Fruit fly (Drosophila melanogaster) whole organism, embryonic: ENCODE results near the gene Cat.

Experiments
- Aef1 ChIP-seq: fragments of 200-800 bp; sonication (Bioruptor generic); IDR thresholded peaks from 3 replicates; pipeline ENCODE4 v1.3.6; 2022; ENCODE audit warnings: missing biosample characterization, missing genetic modification characterization
- Atf-2 ChIP-seq: fragments of 200-800 bp; sonication (Bioruptor generic); optimal IDR thresholded peaks from 2 replicates; lab custom pipeline; 2016; ENCODE audit warnings: missing biosample characterization, missing genetic modification characterization
- Bgb ChIP-seq: fragments of 200-800 bp; sonication (Bioruptor generic); IDR thresholded peaks from 2 replicates; pipeline ENCODE4 v1.3.6; 2022; ENCODE audit warnings: missing biosample characterization, missing genetic modification characterization; ENCODE audit not compliant: partially characterized antibody
- CG10209 ChIP-seq: fragments of 200-800 bp; sonication (Bioruptor generic); optimal IDR thresholded peaks from 3 replicates; lab custom pipeline; 2017; ENCODE audit warnings: missing biosample characterization, mild to moderate bottlenecking, missing genetic modification characterization, missing genetic modification reagents
- CG10267 ChIP-seq: fragments of 200-800 bp; sonication (Bioruptor generic); optimal IDR thresholded peaks from 2 replicates; lab custom pipeline; 2018; ENCODE audit warnings: missing biosample characterization, mild to moderate bottlenecking, missing genetic modification characterization, moderate library complexity
- CG10321 ChIP-seq: fragments of 200-800 bp; sonication (Bioruptor generic); IDR thresholded peaks from 2 replicates; pipeline ENCODE4 v1.3.6; 2022; ENCODE audit warnings: missing biosample characterization, missing genetic modification characterization
- CG11723 ChIP-seq: fragments of 200-800 bp; sonication (Bioruptor generic); optimal IDR thresholded peaks from 2 replicates; lab custom pipeline; 2017; ENCODE audit warnings: missing biosample characterization, mild to moderate bottlenecking, missing genetic modification characterization
- CG12071 ChIP-seq: fragments of 200-800 bp; sonication (Bioruptor generic); optimal IDR thresholded peaks from 3 replicates; lab custom pipeline; 2018; ENCODE audit warnings: missing biosample characterization, mild to moderate bottlenecking, missing genetic modification characterization
- CG12659 ChIP-seq: fragments of 200-800 bp; sonication (Bioruptor generic); optimal IDR thresholded peaks from 3 replicates; lab custom pipeline; 2017; ENCODE audit warnings: mild to moderate bottlenecking, missing biosample characterization, missing genetic modification reagents, missing genetic modification characterization
- CG17612 ChIP-seq: fragments of 200-800 bp; sonication (Bioruptor generic); IDR thresholded peaks from 2 replicates; pipeline ENCODE4 v1.3.6; 2022; ENCODE audit warnings: missing biosample characterization, missing genetic modification characterization
- CG17912 ChIP-seq: fragments of 200-800 bp; sonication (Bioruptor generic); optimal IDR thresholded peaks from 2 replicates; lab custom pipeline; 2018; ENCODE audit warnings: missing biosample characterization, mild to moderate bottlenecking, missing genetic modification characterization
- CG2678 ChIP-seq: fragments of 200-800 bp; sonication (Bioruptor generic); optimal IDR thresholded peaks from 3 replicates; lab custom pipeline; 2019; ENCODE audit warnings: missing biosample characterization, mild to moderate bottlenecking, missing genetic modification characterization, moderate library complexity
- CG30403 ChIP-seq: fragments of 200-800 bp; sonication (Bioruptor generic); optimal IDR thresholded peaks from 3 replicates; lab custom pipeline; 2016; ENCODE audit warnings: missing biosample characterization, missing genetic modification characterization
- CG3065 ChIP-seq: fragments of 200-800 bp; sonication (Bioruptor generic); optimal IDR thresholded peaks from 2 replicates; lab custom pipeline; 2016; ENCODE audit warnings: missing biosample characterization, missing genetic modification characterization
- CG31441 ChIP-seq: fragments of 200-800 bp; sonication (Bioruptor generic); IDR thresholded peaks from 2 replicates; pipeline ENCODE4 v1.3.6; 2022; ENCODE audit warnings: missing biosample characterization, missing genetic modification characterization
- CG33213 ChIP-seq: fragments of 200-800 bp; sonication (Bioruptor generic); optimal IDR thresholded peaks from 3 replicates; lab custom pipeline; 2016; ENCODE audit warnings: missing biosample characterization, missing genetic modification characterization
- CG3995 ChIP-seq: fragments of 200-800 bp; sonication (Bioruptor generic); optimal IDR thresholded peaks from 3 replicates; lab custom pipeline; 2016; ENCODE audit warnings: missing biosample characterization, missing genetic modification characterization
- CG4282 ChIP-seq: fragments of 200-800 bp; sonication (Bioruptor generic); optimal IDR thresholded peaks from 2 replicates; lab custom pipeline; 2016; ENCODE audit warnings: missing biosample characterization, missing genetic modification characterization
- CG8478 ChIP-seq: fragments of >200 bp; optimal IDR thresholded peaks from 2 replicates; lab custom pipeline; 2018
- CG9876 ChIP-seq: fragments of 200-800 bp; sonication (Bioruptor generic); optimal IDR thresholded peaks from 2 replicates; lab custom pipeline; 2016; ENCODE audit warnings: missing biosample characterization, missing genetic modification characterization
- CoRest ChIP-seq: fragments of 200-800 bp; sonication (Bioruptor generic); optimal IDR thresholded peaks from 3 replicates; lab custom pipeline; 2018; ENCODE audit warnings: missing biosample characterization, mild to moderate bottlenecking, missing genetic modification characterization, moderate library complexity
- Deaf1 ChIP-seq: fragments of 200-800 bp; optimal IDR thresholded peaks from 3 replicates; lab custom pipeline; 2019; ENCODE audit warnings: missing biosample characterization, mild to moderate bottlenecking, missing genetic modification characterization, moderate library complexity
- Dip3 ChIP-seq: fragments of 200-800 bp; sonication (Bioruptor generic); optimal IDR thresholded peaks from 3 replicates; lab custom pipeline; 2016; ENCODE audit warnings: missing biosample characterization, missing genetic modification characterization
- Dp ChIP-seq: fragments of 200-800 bp; sonication (Bioruptor generic); optimal IDR thresholded peaks from 2 replicates; lab custom pipeline; 2018; ENCODE audit warnings: missing biosample characterization, mild to moderate bottlenecking, missing genetic modification characterization, moderate library complexity
- ERR ChIP-seq: fragments of 200-800 bp; sonication (Bioruptor generic); optimal IDR thresholded peaks from 2 replicates; lab custom pipeline; 2016; ENCODE audit warnings: missing biosample characterization, missing genetic modification characterization
- Eip74EF ChIP-seq, 2 experiments: fragments of 200-800 bp in 1 of 2; fragments of >200 bp in 1 of 2; sonication (Bioruptor generic) in 1 of 2; optimal IDR thresholded peaks; 2 replicates each; lab custom pipeline; 2017 to 2019; ENCODE audit warnings: missing biosample characterization in 2 of 2, missing genetic modification characterization in 2 of 2, mild to moderate bottlenecking in 1 of 2, moderate library complexity in 1 of 2
- Hr39 ChIP-seq: fragments of >200 bp; optimal IDR thresholded peaks from 2 replicates; lab custom pipeline; 2017
- MESR4 ChIP-seq: fragments of 200-800 bp; sonication (Bioruptor generic); optimal IDR thresholded peaks from 2 replicates; lab custom pipeline; 2018; ENCODE audit warnings: missing biosample characterization, mild to moderate bottlenecking, missing genetic modification characterization, moderate library complexity
- Max ChIP-seq: fragments of 200-800 bp; sonication (Bioruptor generic); optimal IDR thresholded peaks from 2 replicates; lab custom pipeline; 2016; ENCODE audit warnings: missing biosample characterization, mild to moderate bottlenecking, missing genetic modification characterization
- Oaz ChIP-seq: fragments of 200-800 bp; sonication (Bioruptor generic); IDR thresholded peaks from 2 replicates; pipeline ENCODE4 v1.3.6; 2022; ENCODE audit warnings: missing biosample characterization, missing genetic modification characterization
- Oli ChIP-seq: fragments of 200-800 bp; sonication (Bioruptor generic); optimal IDR thresholded peaks from 2 replicates; lab custom pipeline; 2018; ENCODE audit warnings: missing biosample characterization, mild to moderate bottlenecking, missing genetic modification characterization, moderate library complexity
- Pdp1 ChIP-seq, 2 experiments: fragments of 200-800 bp; sonication (Bioruptor generic); optimal IDR thresholded peaks; 3 replicates each; lab custom pipeline; 2016; ENCODE audit warnings: missing biosample characterization in 2 of 2, missing genetic modification characterization in 2 of 2, mild to moderate bottlenecking in 1 of 2, moderate library complexity in 1 of 2
- Ssrp ChIP-seq: fragments of 200-800 bp; sonication (Bioruptor generic); optimal IDR thresholded peaks from 2 replicates; lab custom pipeline; 2018; ENCODE audit warnings: missing biosample characterization, mild to moderate bottlenecking, missing genetic modification characterization, moderate library complexity
- ap ChIP-seq: fragments of 200-800 bp; sonication (Bioruptor generic); IDR thresholded peaks from 2 replicates; pipeline ENCODE4 v1.3.6; 2022; ENCODE audit warnings: missing biosample characterization, missing genetic modification characterization
- ato ChIP-seq: fragments of 200-800 bp; sonication (Bioruptor generic); IDR thresholded peaks from 2 replicates; pipeline ENCODE4 v1.3.6; 2022; ENCODE audit warnings: missing biosample characterization, missing genetic modification characterization; ENCODE audit not compliant: partially characterized antibody
- cas ChIP-seq: fragments of 200-800 bp; sonication (Bioruptor generic); IDR thresholded peaks from 2 replicates; pipeline ENCODE4 v1.3.6; 2022; ENCODE audit warnings: missing biosample characterization, missing genetic modification characterization
- dpn ChIP-seq, 2 experiments: fragments of 200-800 bp; sonication (Bioruptor generic); optimal IDR thresholded peaks; 3 replicates each; lab custom pipeline; 2016; ENCODE audit warnings: missing biosample characterization in 2 of 2, missing genetic modification characterization in 2 of 2
- eve ChIP-seq, 2 experiments: fragments of >200 bp; optimal IDR thresholded peaks; 2 replicates each; lab custom pipeline; 2017; ENCODE audit warnings: missing biosample characterization in 2 of 2, missing genetic modification characterization in 2 of 2
- eyg ChIP-seq: fragments of 200-800 bp; sonication (Bioruptor generic); optimal IDR thresholded peaks from 3 replicates; lab custom pipeline; 2016; ENCODE audit warnings: missing biosample characterization, missing genetic modification characterization
- ftz-f1 ChIP-seq: fragments of 200-800 bp; sonication (Bioruptor generic); optimal IDR thresholded peaks from 2 replicates; lab custom pipeline; 2016; ENCODE audit warnings: missing biosample characterization, missing genetic modification characterization
- her ChIP-seq: fragments of 200-800 bp; sonication (Bioruptor generic); optimal IDR thresholded peaks from 2 replicates; lab custom pipeline; 2016; ENCODE audit warnings: missing biosample characterization, missing genetic modification characterization
- hth ChIP-seq: fragments of >200 bp; optimal IDR thresholded peaks from 2 replicates; lab custom pipeline; 2017; ENCODE audit warnings: inconsistent platforms
- lola ChIP-seq, 3 experiments: fragments of >200 bp in 2 of 3; fragments of 200-800 bp in 1 of 3; sonication (Bioruptor generic) in 1 of 3; optimal IDR thresholded peaks; 2 replicates each; lab custom pipeline; 2017 to 2019; ENCODE audit warnings: missing biosample characterization in 3 of 3, missing genetic modification characterization in 3 of 3, mild to moderate bottlenecking in 1 of 3, moderate library complexity in 1 of 3
- nau ChIP-seq: fragments of 200-800 bp; sonication (Bioruptor generic); optimal IDR thresholded peaks from 3 replicates; lab custom pipeline; 2017; ENCODE audit warnings: missing biosample characterization, mild to moderate bottlenecking, missing genetic modification characterization, missing genetic modification reagents
- nerfin-1 ChIP-seq: fragments of 200-800 bp; sonication (Bioruptor generic); optimal IDR thresholded peaks from 3 replicates; lab custom pipeline; 2019; ENCODE audit warnings: missing biosample characterization, mild to moderate bottlenecking, missing genetic modification characterization, moderate library complexity
- nmo ChIP-seq: fragments of 200-800 bp; sonication (Bioruptor generic); optimal IDR thresholded peaks from 2 replicates; lab custom pipeline; 2018; ENCODE audit warnings: missing biosample characterization, mild to moderate bottlenecking, missing genetic modification characterization, moderate library complexity
- odd ChIP-seq: fragments of 200-800 bp; sonication (Bioruptor generic); optimal IDR thresholded peaks from 2 replicates; lab custom pipeline; 2017; ENCODE audit warnings: missing biosample characterization, mild to moderate bottlenecking, missing genetic modification characterization
- phol ChIP-seq: fragments of 200-800 bp; sonication (Bioruptor generic); optimal IDR thresholded peaks from 3 replicates; lab custom pipeline; 2018; ENCODE audit warnings: missing biosample characterization, mild to moderate bottlenecking, missing genetic modification characterization, moderate library complexity
- toy ChIP-seq: fragments of 200-800 bp; sonication (Bioruptor generic); IDR thresholded peaks from 2 replicates; pipeline ENCODE4 v1.3.6; 2022; ENCODE audit warnings: missing biosample characterization, missing genetic modification characterization
- trem ChIP-seq: fragments of 200-800 bp; optimal IDR thresholded peaks from 3 replicates; lab custom pipeline; 2019; ENCODE audit warnings: missing biosample characterization, mild to moderate bottlenecking, missing genetic modification characterization, moderate library complexity
- zfh2 ChIP-seq: fragments of 200-800 bp; sonication (Bioruptor generic); optimal IDR thresholded peaks from 2 replicates; lab custom pipeline; 2016; ENCODE audit warnings: missing biosample characterization, missing genetic modification characterization

Gene Cat

dm6 chr3L:18848436-18848835 is 26.0 kb downstream of the Cat start (continued):
- TF ChIP-seq CG12071 (GFP tag; lab: Kevin White, UChicago), result no peak
- TF ChIP-seq ato (GFP tag; lab: Robert Waterston, UW), result no peak
- no peak for TF ChIP-seq CG8478 (lab: Kevin White, UChicago)
- TF ChIP-seq trem, result peak; percentile 70
- peak; percentile 43 for TF ChIP-seq Ssrp (tag; lab: Kevin White, UChicago)
- TF ChIP-seq Aef1, result no peak; the same call in 2 of the 3 replicates
- TF ChIP-seq CG10209 (GFP tag; lab: Kevin White, UChicago), result peak; percentile 67
- TF ChIP-seq ap (GFP tag; lab: Robert Waterston, UW), result 0 out of 2 replicates have a peak, but pooled peaks have one; percentile 28
- no peak for TF ChIP-seq CG17612 (GFP tag; lab: Robert Waterston, UW)
- TF ChIP-seq her, result peak; percentile 64
- TF ChIP-seq Dp (GFP tag; lab: Kevin White, UChicago), result peak; percentile 12
- TF ChIP-seq Hr39, result no peak
- no peak for TF ChIP-seq Eip74EF (GFP tag; optimal IDR thresholded peaks at IDR 0.05; lab: Kevin White, UChicago)
- peak; percentile 53 for TF ChIP-seq Oli (tag; lab: Kevin White, UChicago)
- peak; percentile 62 for TF ChIP-seq zfh2 (GFP tag; lab: Kevin White, UChicago)
- peak; percentile 76 for TF ChIP-seq Dip3 (GFP tag; lab: Kevin White, UChicago)
- peak; percentile 83 for TF ChIP-seq ftz-f1
- peak; percentile 67 for TF ChIP-seq CG10267 (tag; lab: Kevin White, UChicago)
- TF ChIP-seq CG31441 (GFP tag; lab: Robert Waterston, UW), result peak; percentile 70
- peak; percentile 66 for TF ChIP-seq phol (tag; lab: Kevin White, UChicago)
- peak; percentile 34 for TF ChIP-seq CG11723 (GFP tag; lab: Kevin White, UChicago)
- TF ChIP-seq Deaf1, result peak; percentile 40
- TF ChIP-seq odd (GFP tag; lab: Kevin White, UChicago), result peak; percentile 50
- TF ChIP-seq Oaz (GFP tag; lab: Robert Waterston, UW), result no peak
- peak; percentile 72 to 75 for TF ChIP-seq dpn (GFP tag; optimal IDR thresholded peaks at IDR 0.05; lab: Kevin White, UChicago)
- TF ChIP-seq CG3995 (GFP tag; lab: Kevin White, UChicago), result peak; percentile 66
- peak; percentile 16 for TF ChIP-seq ERR (GFP tag; lab: Kevin White, UChicago)
- peak; percentile 89 for TF ChIP-seq CG33213 (GFP tag; lab: Kevin White, UChicago)
- TF ChIP-seq Pdp1 (GFP tag; optimal IDR thresholded peaks at IDR 0.05; lab: Kevin White, UChicago), result peak in 1 of 2 experiments; percentile 50
- peak; percentile 62 for TF ChIP-seq nerfin-1 (tag; lab: Kevin White, UChicago)
- TF ChIP-seq CoRest (tag; lab: Kevin White, UChicago), result peak; percentile 56
- TF ChIP-seq CG30403 (GFP tag; lab: Kevin White, UChicago), result peak; percentile 64
- peak in 1 of 3 experiments; percentile 23 for TF ChIP-seq lola (GFP tag; optimal IDR thresholded peaks at IDR 0.05; lab: Kevin White, UChicago)
- peak; percentile 61 for TF ChIP-seq Max
- TF ChIP-seq CG4282 (GFP tag; lab: Kevin White, UChicago), result peak; percentile 48
- TF ChIP-seq Atf-2, result peak; percentile 73
- no peak for TF ChIP-seq CG10321 (GFP tag; lab: Robert Waterston, UW)
- TF ChIP-seq cas (GFP tag; lab: Robert Waterston, UW), result no peak
- peak; percentile 55 for TF ChIP-seq CG9876 (GFP tag; lab: Kevin White, UChicago)
- TF ChIP-seq toy, result no peak
- TF ChIP-seq MESR4 (GFP tag; lab: Kevin White, UChicago), result peak; percentile 12
- peak; percentile 81 for TF ChIP-seq Bgb
- no peak for TF ChIP-seq nau (GFP tag; lab: Kevin White, UChicago)
- no peak for TF ChIP-seq hth (lab: Kevin White, UChicago)
- no peak for TF ChIP-seq CG2678
- TF ChIP-seq nmo (GFP tag; lab: Kevin White, UChicago), result no peak
- TF ChIP-seq CG3065, result peak; percentile 32
- TF ChIP-seq CG12659 (GFP tag; lab: Kevin White, UChicago), result peak; percentile 62
- TF ChIP-seq CG17912 (GFP tag; lab: Kevin White, UChicago), result peak; percentile 36
- TF ChIP-seq eyg (GFP tag; lab: Kevin White, UChicago), result peak; percentile 69
- TF ChIP-seq eve (GFP tag; optimal IDR thresholded peaks at IDR 0.05; lab: Kevin White, UChicago), result peak in 1 of 2 experiments; percentile 64
